Worm (Caenorhabditis elegans) whole organism, midembryonic: ENCODE measurements around the gene cgt-1.

Experiments
- T22C8.4 ChIP-seq: fragments of 200-800 bp; sonication (Bioruptor generic); IDR thresholded peaks from 2 replicates; pipeline ENCODE4 v1.3.6; 2022; ENCODE audit warnings: missing genetic modification characterization, missing compliant biosample characterization
- flt-1 ChIP-seq: fragments of 200-800 bp; sonication (Bioruptor generic); IDR thresholded peaks from 2 replicates; pipeline ENCODE4 v1.3.6; 2022; ENCODE audit warnings: missing genetic modification characterization, missing compliant biosample characterization
- med-1 ChIP-seq: sonication (generic microtip); optimal IDR thresholded peaks from 2 replicates; lab custom pipeline; 2017; ENCODE audit warnings: missing genetic modification characterization, mild to moderate bottlenecking, missing compliant biosample characterization, antibody characterized with exemption, missing genetic modification reagents; ENCODE audit not compliant: insufficient read depth
- tab-1 ChIP-seq: fragments of 200-800 bp; sonication (Bioruptor generic); IDR thresholded peaks from 2 replicates; pipeline ENCODE4 v1.3.6; 2022; ENCODE audit warnings: missing genetic modification characterization, missing compliant biosample characterization
- ztf-23 ChIP-seq: fragments of 200-800 bp; sonication (Bioruptor generic); IDR thresholded peaks from 2 replicates; pipeline ENCODE4 v1.3.6; 2022; ENCODE audit warnings: missing genetic modification reagents, missing genetic modification characterization, missing compliant biosample characterization

DNA sequence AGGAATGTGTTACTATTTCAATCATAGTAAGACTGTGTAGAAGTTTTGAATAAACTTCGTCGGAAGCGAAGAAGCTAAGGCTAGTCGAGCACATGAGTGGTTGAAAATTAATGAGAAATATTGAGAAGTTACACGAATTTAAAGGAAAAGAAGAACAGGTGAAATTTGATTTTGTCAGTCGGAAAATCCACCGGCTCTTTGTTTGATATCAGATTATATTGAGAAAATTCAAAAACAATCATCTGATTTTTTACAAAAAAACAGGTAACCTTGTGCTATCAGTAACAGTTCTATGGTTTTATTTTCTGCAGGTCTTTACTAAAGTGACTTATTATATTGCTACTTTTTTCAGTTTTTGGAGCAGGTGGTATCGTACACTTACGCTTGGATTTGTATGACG is 30.4 kb downstream of the cgt-1 start, which contains the start of gene srh-148:
- TF ChIP-seq flt-1 (GFP tag; lab: Robert Waterston, UW) (no peak), med-1 (GFP tag; lab: Kevin White, UChicago) (no peak), T22C8.4 (GFP tag; lab: Robert Waterston, UW) (no peak), ztf-23 (GFP tag; lab: Robert Waterston, UW) (no peak), tab-1 (no peak)
